Worm (Caenorhabditis elegans) whole organism, L1 larva: ENCODE results near the gene osm-1.

Experiments
- alr-1 ChIP-seq: fragments of 200-800 bp; sonication (Bioruptor generic); optimal IDR thresholded peaks from 2 replicates; lab custom pipeline; 2018; ENCODE audit warnings: borderline replicate concordance, mild to moderate bottlenecking, missing genetic modification characterization, missing compliant biosample characterization
- ama-1 ChIP-seq: fragments of 150-350 bp; optimal IDR thresholded peaks from 2 replicates; lab custom pipeline; 2014
- egl-13 ChIP-seq: sonication (generic microtip); optimal IDR thresholded peaks from 2 replicates; lab custom pipeline; 2016; ENCODE audit warnings: missing genotype, missing genetic modification reagents, missing genetic modification characterization, missing compliant biosample characterization
- elt-2 ChIP-seq: sonication (generic microtip); optimal IDR thresholded peaks from 2 replicates; lab custom pipeline; 2016; ENCODE audit warnings: missing genetic modification characterization, mild to moderate bottlenecking, inconsistent platforms, missing compliant biosample characterization, missing genetic modification reagents
- fkh-4 ChIP-seq: sonication (generic microtip); optimal IDR thresholded peaks from 2 replicates; lab custom pipeline; 2016; ENCODE audit warnings: missing compliant biosample characterization, missing genetic modification characterization, borderline replicate concordance
- grh-1 ChIP-seq: fragments of 200-800 bp; sonication (Bioruptor generic); IDR thresholded peaks from 2 replicates; pipeline ENCODE4 v1.3.6; 2022; ENCODE audit warnings: missing genetic modification reagents, missing genetic modification characterization, missing compliant biosample characterization
- hlh-17 ChIP-seq: fragments of 200-800 bp; sonication (Bioruptor generic); optimal IDR thresholded peaks from 2 replicates; lab custom pipeline; 2018; ENCODE audit warnings: missing genetic modification characterization, mild to moderate bottlenecking, missing compliant biosample characterization, moderate library complexity, borderline replicate concordance
- lin-35 ChIP-seq, 2 experiments: fragments of 150-350 bp; optimal IDR thresholded peaks; 2 replicates each; lab custom pipeline; 2014; ENCODE audit warnings: missing biosample characterization in 2 of 2, missing genetic modification characterization in 2 of 2, missing genetic modification reagents in 2 of 2
- mep-1 ChIP-seq: fragments of 150-350 bp; optimal IDR thresholded peaks from 2 replicates; lab custom pipeline; 2014; ENCODE audit warnings: missing biosample characterization, missing genetic modification characterization
- nhr-76 ChIP-seq: sonication (generic microtip); optimal IDR thresholded peaks from 2 replicates; lab custom pipeline; 2017; ENCODE audit warnings: missing biosample characterization, missing genetic modification characterization
- rnt-1 ChIP-seq: sonication (generic microtip); optimal IDR thresholded peaks from 2 replicates; lab custom pipeline; 2016; ENCODE audit warnings: mild to moderate bottlenecking, missing genetic modification characterization, moderate library complexity, missing compliant biosample characterization
- snpc-4 ChIP-seq: fragments of 150-350 bp; optimal IDR thresholded peaks from 2 replicates; lab custom pipeline; 2014; ENCODE audit warnings: missing biosample characterization, missing genetic modification characterization
- unc-62 ChIP-seq: fragments of 150-350 bp; optimal IDR thresholded peaks from 2 replicates; lab custom pipeline; 2014; ENCODE audit warnings: missing biosample characterization, missing genetic modification reagents, missing genetic modification characterization
- ztf-11 ChIP-seq, 2 experiments: sonication (generic microtip); optimal IDR thresholded peaks; 2 replicates each; lab custom pipeline; 2016 to 2017; ENCODE audit warnings: missing genetic modification characterization in 2 of 2, missing biosample characterization in 1 of 2, missing compliant biosample characterization in 1 of 2

- TF ChIP-seq unc-62 (GFP tag; lab: Kevin White, UChicago) = no peak
- TF ChIP-seq alr-1 (tag; lab: Kevin White, UChicago) = no peak
- TF ChIP-seq ama-1 (lab: Kevin White, UChicago) = no peak
- no peak for TF ChIP-seq snpc-4 (tag; lab: Kevin White, UChicago)
- no peak for TF ChIP-seq lin-35 (GFP tag; optimal IDR thresholded peaks at IDR 0.05; lab: Kevin White, UChicago)
- no peak for TF ChIP-seq ztf-11 (tag; optimal IDR thresholded peaks at IDR 0.05; lab: Kevin White, UChicago)
- TF ChIP-seq hlh-17 (GFP tag; lab: Kevin White, UChicago) = no peak
- TF ChIP-seq fkh-4 (tag; lab: Kevin White, UChicago) = no peak
- no peak for TF ChIP-seq nhr-76
- no peak for TF ChIP-seq elt-2 (tag; lab: Kevin White, UChicago)
- no peak for TF ChIP-seq egl-13 (tag; lab: Kevin White, UChicago)
- no peak for TF ChIP-seq grh-1 (GFP tag; lab: Robert Waterston, UW)
- no peak for TF ChIP-seq rnt-1 (tag; lab: Kevin White, UChicago)
- TF ChIP-seq mep-1 (tag; lab: Kevin White, UChicago) = no peak
Measured at ce11 chrX:16548290-16548689, 7.8 kb downstream of the osm-1 start.
